Worm (Caenorhabditis elegans) whole organism, young adult: Measurements from ENCODE around the gene F47E1.4.

Experiments used
- B0019.2 ChIP-seq: fragments of 200-800 bp; sonication (Bioruptor generic); conservative IDR thresholded peaks from 2 replicates; pipeline ENCODE4 v1.3.6; 2022; ENCODE audit warnings: missing genetic modification reagents, missing genetic modification characterization, missing compliant biosample characterization
- C17E4.6 ChIP-seq: fragments of 200-800 bp; sonication (Bioruptor generic); IDR thresholded peaks from 2 replicates; pipeline ENCODE4 v1.3.6; 2022; ENCODE audit warnings: missing genetic modification reagents, missing genetic modification characterization, missing compliant biosample characterization
- F10E7.11 ChIP-seq: sonication (generic microtip); optimal IDR thresholded peaks from 2 replicates; lab custom pipeline; 2017; ENCODE audit warnings: mild to moderate bottlenecking, missing genetic modification characterization, moderate library complexity, missing compliant biosample characterization
- F49E8.2 ChIP-seq: sonication (generic microtip); optimal IDR thresholded peaks from 3 replicates; lab custom pipeline; 2017; ENCODE audit warnings: missing genetic modification characterization, mild to moderate bottlenecking, missing compliant biosample characterization, antibody characterized with exemption, moderate library complexity; ENCODE audit not compliant: insufficient read depth
- F55B11.4 ChIP-seq: sonication (generic microtip); optimal IDR thresholded peaks from 2 replicates; lab custom pipeline; 2016; ENCODE audit warnings: missing compliant biosample characterization, missing genetic modification characterization, borderline replicate concordance; ENCODE audit not compliant: insufficient read depth
- Y53G8AR.9 ChIP-seq: fragments of 200-800 bp; sonication (Bioruptor generic); conservative IDR thresholded peaks from 2 replicates; pipeline ENCODE4 v1.3.6; 2022; ENCODE audit warnings: missing genetic modification reagents, missing genetic modification characterization, missing compliant biosample characterization
- Y79H2A.3 ChIP-seq: fragments of 200-800 bp; sonication (Bioruptor generic); conservative IDR thresholded peaks from 2 replicates; pipeline ENCODE4 v1.3.6; 2022; ENCODE audit warnings: missing genetic modification reagents, missing genetic modification characterization, missing compliant biosample characterization
- ZK185.1 ChIP-seq: sonication (generic microtip); optimal IDR thresholded peaks from 2 replicates; lab custom pipeline; 2016; ENCODE audit warnings: mild to moderate bottlenecking, missing genetic modification characterization, missing compliant biosample characterization; ENCODE audit not compliant: poor library complexity, severe bottlenecking
- akir-1 ChIP-seq: fragments of 200-800 bp; sonication (Bioruptor generic); optimal IDR thresholded peaks from 2 replicates; lab custom pipeline; 2018; ENCODE audit warnings: mild to moderate bottlenecking, missing genetic modification characterization, moderate library complexity, missing compliant biosample characterization
- aptf-3 ChIP-seq: fragments of 200-800 bp; sonication (Bioruptor generic); IDR thresholded peaks from 2 replicates; pipeline ENCODE4 v1.3.6; 2022; ENCODE audit warnings: missing genetic modification characterization, missing compliant biosample characterization
- attf-6 ChIP-seq: fragments of 200-800 bp; sonication (Bioruptor generic); IDR thresholded peaks from 2 replicates; pipeline ENCODE4 v1.3.6; 2022; ENCODE audit warnings: missing genetic modification reagents, missing genetic modification characterization, missing compliant biosample characterization
- bed-2 ChIP-seq: fragments of 200-800 bp; sonication (Bioruptor generic); IDR thresholded peaks from 2 replicates; pipeline ENCODE4 v1.3.6; 2022; ENCODE audit warnings: missing genetic modification reagents, missing genetic modification characterization, missing compliant biosample characterization
- ceh-100 ChIP-seq: fragments of 200-800 bp; sonication (Bioruptor generic); IDR thresholded peaks from 2 replicates; pipeline ENCODE4 v1.3.6; 2022; ENCODE audit warnings: missing genetic modification reagents, missing genetic modification characterization, missing compliant biosample characterization
- ceh-79 ChIP-seq: sonication (generic microtip); optimal IDR thresholded peaks from 2 replicates; lab custom pipeline; 2017; ENCODE audit warnings: mild to moderate bottlenecking, missing genetic modification characterization, missing compliant biosample characterization
- chd-7 ChIP-seq: sonication (generic microtip); optimal IDR thresholded peaks from 2 replicates; lab custom pipeline; 2016; ENCODE audit warnings: mild to moderate bottlenecking, missing genetic modification characterization, moderate library complexity, missing compliant biosample characterization
- dox-1 ChIP-seq: fragments of 200-800 bp; sonication (Bioruptor generic); IDR thresholded peaks from 2 replicates; pipeline ENCODE4 v1.3.6; 2022; ENCODE audit warnings: missing genetic modification reagents, missing genetic modification characterization, missing compliant biosample characterization
- ekl-4 ChIP-seq: fragments of 200-800 bp; sonication (Bioruptor generic); IDR thresholded peaks from 2 replicates; pipeline ENCODE4 v1.3.6; 2022; ENCODE audit warnings: missing genetic modification reagents, missing genetic modification characterization, missing compliant biosample characterization
- hmg-20 ChIP-seq: fragments of 200-800 bp; sonication (Bioruptor generic); IDR thresholded peaks from 2 replicates; pipeline ENCODE4 v1.3.6; 2022; ENCODE audit warnings: missing genetic modification reagents, missing genetic modification characterization, missing compliant biosample characterization
- lag-1 ChIP-seq: fragments of 200-800 bp; sonication (Bioruptor generic); IDR thresholded peaks from 2 replicates; pipeline ENCODE4 v1.3.6; 2022; ENCODE audit warnings: missing genetic modification reagents, missing genetic modification characterization, missing compliant biosample characterization
- lin-40 ChIP-seq: sonication (generic microtip); optimal IDR thresholded peaks from 2 replicates; lab custom pipeline; 2016; ENCODE audit warnings: missing genetic modification characterization, mild to moderate bottlenecking, missing compliant biosample characterization, missing genotype, missing genetic modification reagents
- lir-1 ChIP-seq: fragments of 200-800 bp; sonication (Bioruptor generic); conservative IDR thresholded peaks from 2 replicates; pipeline ENCODE4 v1.3.6; 2022; ENCODE audit warnings: missing genetic modification reagents, missing genetic modification characterization, missing compliant biosample characterization
- mcd-1 ChIP-seq: fragments of 200-800 bp; sonication (Bioruptor generic); IDR thresholded peaks from 2 replicates; pipeline ENCODE4 v1.3.6; 2022; ENCODE audit warnings: missing genetic modification reagents, missing genetic modification characterization, missing compliant biosample characterization
- mes-4 ChIP-seq: sonication (generic microtip); optimal IDR thresholded peaks from 2 replicates; lab custom pipeline; 2016; ENCODE audit warnings: missing genotype, missing genetic modification characterization, missing compliant biosample characterization
- mxl-1 ChIP-seq: sonication (generic microtip); optimal IDR thresholded peaks from 2 replicates; lab custom pipeline; 2016; ENCODE audit warnings: missing genetic modification characterization, missing compliant biosample characterization
- nfya-1 ChIP-seq: sonication (generic microtip); optimal IDR thresholded peaks from 2 replicates; lab custom pipeline; 2017; ENCODE audit warnings: antibody characterized with exemption, missing compliant biosample characterization, missing genetic modification characterization, borderline replicate concordance; ENCODE audit not compliant: insufficient read depth
- nfyb-1 ChIP-seq: fragments of 200-800 bp; sonication (Bioruptor generic); IDR thresholded peaks from 2 replicates; pipeline ENCODE4 v1.3.6; 2022; ENCODE audit warnings: missing genetic modification reagents, missing genetic modification characterization, missing compliant biosample characterization
- nhr-120 ChIP-seq: fragments of 200-800 bp; sonication (Bioruptor generic); IDR thresholded peaks from 2 replicates; pipeline ENCODE4 v1.3.6; 2022; ENCODE audit warnings: missing genetic modification characterization, missing compliant biosample characterization
- nhr-80 ChIP-seq: sonication (generic microtip); optimal IDR thresholded peaks from 2 replicates; lab custom pipeline; 2016; ENCODE audit warnings: missing genetic modification characterization, missing compliant biosample characterization
- sdz-38 ChIP-seq: sonication (generic microtip); optimal IDR thresholded peaks from 2 replicates; lab custom pipeline; 2016; ENCODE audit warnings: missing genotype, missing genetic modification characterization, missing compliant biosample characterization
- snpc-3.4 ChIP-seq: sonication (generic microtip); optimal IDR thresholded peaks from 2 replicates; lab custom pipeline; 2017; ENCODE audit warnings: missing genetic modification characterization, mild to moderate bottlenecking, missing compliant biosample characterization, antibody characterized with exemption, moderate library complexity, missing genotype, missing genetic modification reagents
- tbp1 ChIP-seq: fragments of 200-800 bp; sonication (Bioruptor generic); optimal IDR thresholded peaks from 2 replicates; lab custom pipeline; 2018; ENCODE audit warnings: mild to moderate bottlenecking, missing genetic modification characterization, missing compliant biosample characterization
- unc-62 ChIP-seq: fragments of 150-350 bp; optimal IDR thresholded peaks from 2 replicates; lab custom pipeline; 2014; ENCODE audit warnings: missing biosample characterization, missing genetic modification reagents, missing genetic modification characterization
- xnd-1 ChIP-seq: sonication (generic microtip); optimal IDR thresholded peaks from 2 replicates; lab custom pipeline; 2016; ENCODE audit warnings: missing genotype, missing genetic modification reagents, missing genetic modification characterization, missing compliant biosample characterization
- ztf-22 ChIP-seq: fragments of 200-800 bp; sonication (Bioruptor generic); optimal IDR thresholded peaks from 2 replicates; lab custom pipeline; 2018; ENCODE audit warnings: mild to moderate bottlenecking, missing genetic modification characterization, moderate library complexity, missing compliant biosample characterization
- ztf-28 ChIP-seq: fragments of 200-800 bp; sonication (Bioruptor generic); IDR thresholded peaks from 2 replicates; pipeline ENCODE4 v1.3.6; 2022; ENCODE audit warnings: missing genetic modification reagents, missing genetic modification characterization, missing compliant biosample characterization
- ztf-3 ChIP-seq: fragments of 200-800 bp; sonication (Bioruptor generic); optimal IDR thresholded peaks from 2 replicates; lab custom pipeline; 2018; ENCODE audit warnings: mild to moderate bottlenecking, missing genetic modification characterization, missing compliant biosample characterization

F47E1.4 gene

DNA sequence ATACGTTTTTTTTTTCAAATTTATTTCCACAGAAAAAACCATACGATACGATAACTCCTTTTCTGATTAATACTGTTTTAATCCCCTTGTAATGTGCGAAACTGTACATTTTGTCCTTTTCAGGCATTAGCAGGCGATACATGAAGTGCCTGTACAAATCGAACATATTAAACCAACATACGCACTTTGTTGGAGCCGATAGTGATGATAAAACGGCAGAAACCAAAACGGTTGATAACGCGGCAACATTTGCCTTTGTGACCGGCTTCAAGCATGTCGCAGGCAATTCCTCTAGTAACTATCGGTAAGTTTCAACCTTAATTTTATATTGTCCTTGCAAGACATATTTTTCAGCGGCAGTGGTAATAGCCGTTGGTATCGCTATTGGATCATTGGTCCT, 28.3 kb upstream of the F47E1.4 start, which contains the start of gene nep-22:
Gene nep-22, plus strand, starts transcription at position 245 of the 400 bp plus-strand sequence.
- TF ChIP-seq ekl-4 (GFP tag; lab: Robert Waterston, UW) (no peak), mxl-1 (tag; lab: Kevin White, UChicago) (no peak), F49E8.2 (tag; lab: Kevin White, UChicago) (no peak), nhr-80 (tag; lab: Kevin White, UChicago) (peak; percentile 69), ceh-79 (tag; lab: Kevin White, UChicago) (no peak), mes-4 (tag; lab: Kevin White, UChicago) (no peak)

DNA sequence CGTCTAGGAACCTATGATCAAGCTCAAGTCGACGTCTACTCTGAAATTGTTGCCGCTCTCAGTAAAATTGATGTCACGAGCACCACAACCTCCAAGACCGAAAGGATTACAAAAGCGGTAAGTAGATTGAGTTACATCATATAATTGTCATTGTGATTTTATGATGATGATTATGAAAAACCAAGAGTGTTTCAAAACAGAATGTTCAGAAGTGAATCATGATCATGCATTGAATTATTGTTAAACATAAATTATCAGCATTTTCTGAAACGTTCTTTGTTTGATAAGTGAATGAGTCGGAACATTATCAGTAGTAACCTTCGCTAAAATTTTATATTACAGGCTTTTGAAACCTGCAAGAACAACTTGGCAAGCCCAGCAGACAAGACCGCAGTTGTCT, 27.5 kb upstream of the F47E1.4 start:
- peak; percentile 58 for TF ChIP-seq nhr-80 (tag; lab: Kevin White, UChicago)
- TF ChIP-seq snpc-3.4 (tag; lab: Kevin White, UChicago), result no peak

- TF ChIP-seq tbp1 (GFP tag; lab: Kevin White, UChicago) (no peak), ZK185.1 (tag; lab: Kevin White, UChicago) (no peak), nhr-120 (GFP tag; lab: Robert Waterston, UW) (no peak), lag-1 (GFP tag; lab: Robert Waterston, UW) (no peak), ztf-22 (GFP tag; lab: Kevin White, UChicago) (no peak), aptf-3 (GFP tag; lab: Robert Waterston, UW) (no peak), nhr-80 (tag; lab: Kevin White, UChicago) (peak; percentile 64), dox-1 (peak; percentile 29; the same call in 1 of the 2 replicates), attf-6 (GFP tag; lab: Robert Waterston, UW) (no peak), bed-2 (GFP tag; lab: Robert Waterston, UW) (no peak), nfyb-1 (GFP tag; lab: Robert Waterston, UW) (no peak), chd-7 (tag; lab: Kevin White, UChicago) (no peak), unc-62 (GFP tag; lab: Kevin White, UChicago) (no peak), ekl-4 (GFP tag; lab: Robert Waterston, UW) (no peak), mcd-1 (no peak), Y53G8AR.9 (GFP tag; lab: Robert Waterston, UW) (no peak)
Observed at ce11 chrX:9036237-9036636, 26.4 kb upstream of the F47E1.4 start.

DNA sequence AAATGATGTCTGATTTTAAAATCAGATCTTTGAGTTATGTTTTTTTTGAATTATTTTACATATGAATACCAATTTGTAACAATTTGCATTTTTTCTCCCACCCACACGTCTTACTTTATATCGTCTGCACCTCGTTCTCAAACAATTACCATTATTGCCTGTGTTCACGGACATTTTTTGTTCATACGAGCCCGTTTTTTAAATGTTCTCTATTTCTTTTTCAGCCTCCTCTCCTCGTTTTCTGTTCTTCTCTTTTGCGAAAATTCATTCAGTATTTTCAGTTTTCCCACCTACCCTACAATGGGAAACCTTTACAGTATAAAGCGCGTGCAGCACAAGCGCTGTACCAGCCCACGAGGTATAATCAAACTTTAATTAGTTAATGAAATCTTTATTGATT, 16.7 kb upstream of the F47E1.4 start, which contains the start of gene prdm-14:
Gene prdm-14, plus strand, starts transcription at position 301 of the 400 bp plus-strand sequence.
- TF ChIP-seq xnd-1 (tag; lab: Kevin White, UChicago) (no peak), F49E8.2 (tag; lab: Kevin White, UChicago) (no peak), B0019.2 (GFP tag; lab: Robert Waterston, UW) (no peak)
- TF ChIP-seq, all 124 proteins: peak for 0

DNA sequence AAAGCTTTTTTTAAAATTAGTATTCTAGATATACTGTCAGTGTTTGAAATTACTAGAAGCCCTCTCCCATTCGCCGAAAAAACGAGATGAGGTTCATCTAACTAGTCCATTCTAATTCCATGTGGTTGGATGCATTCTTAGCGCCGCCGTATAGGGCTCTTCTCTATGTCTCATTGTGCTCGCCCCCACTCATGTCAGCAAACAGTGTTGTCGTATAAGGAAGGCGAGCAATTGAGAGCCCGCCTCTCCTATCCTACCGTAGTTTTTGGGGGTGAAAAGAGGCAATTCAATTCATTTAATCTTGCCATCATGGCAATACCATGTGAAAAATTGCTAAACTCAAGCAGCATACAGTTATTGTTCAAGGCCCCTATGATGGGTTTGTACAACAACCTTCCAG, 14.0 kb upstream of the F47E1.4 start, which contains the start of gene F47E1.20:
Gene F47E1.20, plus strand, starts transcription at position 301 of the 400 bp plus-strand sequence.
- no peak for TF ChIP-seq lag-1 (GFP tag; lab: Robert Waterston, UW)
- TF ChIP-seq F49E8.2 (tag; lab: Kevin White, UChicago), result no peak
- TF ChIP-seq ztf-22 (GFP tag; lab: Kevin White, UChicago), result no peak
- no peak for TF ChIP-seq C17E4.6 (GFP tag; lab: Robert Waterston, UW)
- no peak for TF ChIP-seq lin-40 (tag; lab: Kevin White, UChicago)
- TF ChIP-seq nhr-120 (GFP tag; lab: Robert Waterston, UW), result no peak
- TF ChIP-seq Y79H2A.3 (GFP tag; lab: Robert Waterston, UW), result no peak
- TF ChIP-seq lir-1, result no peak
- no peak for TF ChIP-seq hmg-20 (GFP tag; lab: Robert Waterston, UW)
- no peak for TF ChIP-seq ceh-100
- TF ChIP-seq F10E7.11 (tag; lab: Kevin White, UChicago), result no peak
- no peak for TF ChIP-seq ztf-28 (GFP tag; lab: Robert Waterston, UW)
- TF ChIP-seq akir-1 (GFP tag; lab: Kevin White, UChicago), result no peak
- no peak for TF ChIP-seq F55B11.4 (tag; lab: Kevin White, UChicago)
- no peak for TF ChIP-seq sdz-38 (tag; lab: Kevin White, UChicago)
- TF ChIP-seq ztf-3 (GFP tag; lab: Kevin White, UChicago), result no peak
- no peak for TF ChIP-seq nfya-1 (tag; lab: Kevin White, UChicago)
